Worm (Caenorhabditis elegans) whole organism, L1 larva: ENCODE measurements around the gene spe-6.

ENCODE experiments used
- C34B4.2 ChIP-seq: sonication (generic microtip); optimal IDR thresholded peaks from 2 replicates; lab custom pipeline; 2017; ENCODE audit warnings: mild to moderate bottlenecking, missing genetic modification characterization, missing compliant biosample characterization
- F16B12.6 ChIP-seq: fragments of 150-350 bp; optimal IDR thresholded peaks from 2 replicates; lab custom pipeline; 2014; ENCODE audit warnings: missing biosample characterization, missing genetic modification characterization
- aha-1 ChIP-seq: fragments of 150-350 bp; optimal IDR thresholded peaks from 2 replicates; lab custom pipeline; 2014; ENCODE audit warnings: missing biosample characterization, missing genetic modification characterization
- alr-1 ChIP-seq: fragments of 200-800 bp; sonication (Bioruptor generic); optimal IDR thresholded peaks from 2 replicates; lab custom pipeline; 2018; ENCODE audit warnings: borderline replicate concordance, mild to moderate bottlenecking, missing genetic modification characterization, missing compliant biosample characterization
- ama-1 ChIP-seq: fragments of 150-350 bp; optimal IDR thresholded peaks from 2 replicates; lab custom pipeline; 2014
- ceh-8 ChIP-seq: fragments of 200-800 bp; sonication (Bioruptor generic); optimal IDR thresholded peaks from 2 replicates; lab custom pipeline; 2018; ENCODE audit warnings: mild to moderate bottlenecking, missing genetic modification characterization, moderate library complexity, missing compliant biosample characterization
- ceh-82 ChIP-seq, 3 experiments: fragments of 150-350 bp in 1 of 3; sonication (generic microtip) in 2 of 3; optimal IDR thresholded peaks; 2 replicates each; lab custom pipeline; 2014 to 2017; ENCODE audit warnings: missing biosample characterization in 3 of 3, missing genetic modification characterization in 3 of 3
- dpl-1 ChIP-seq, 3 experiments: fragments of 150-350 bp in 2 of 3; sonication (generic microtip) in 1 of 3; optimal IDR thresholded peaks; 2 replicates each; lab custom pipeline; 2014 to 2017; ENCODE audit warnings: missing biosample characterization in 3 of 3, missing genetic modification characterization in 3 of 3, missing genetic modification reagents in 3 of 3
- efl-1 ChIP-seq, 4 experiments: fragments of 150-350 bp; optimal IDR thresholded peaks in 3 of 4; peaks in 1 of 4; 1 replicate in 1 of 4; 2 replicates in 3 of 4; lab custom pipeline; 2014; ENCODE audit warnings: missing biosample characterization in 2 of 4, missing genetic modification characterization in 2 of 4, missing genetic modification reagents in 2 of 4
- egl-27 ChIP-seq, 2 experiments: fragments of 150-350 bp in 1 of 2; sonication (generic microtip); optimal IDR thresholded peaks; 3 replicates each; lab custom pipeline; 2017 to 2018; ENCODE audit warnings: missing biosample characterization in 2 of 2, missing genetic modification characterization in 2 of 2, missing genetic modification reagents in 2 of 2
- elt-2 ChIP-seq: sonication (generic microtip); optimal IDR thresholded peaks from 2 replicates; lab custom pipeline; 2016; ENCODE audit warnings: missing genetic modification characterization, mild to moderate bottlenecking, inconsistent platforms, missing compliant biosample characterization, missing genetic modification reagents
- fkh-10 ChIP-seq: sonication (generic microtip); optimal IDR thresholded peaks from 2 replicates; lab custom pipeline; 2017; ENCODE audit warnings: missing biosample characterization, missing genetic modification reagents, missing genetic modification characterization
- grh-1 ChIP-seq: fragments of 200-800 bp; sonication (Bioruptor generic); IDR thresholded peaks from 2 replicates; pipeline ENCODE4 v1.3.6; 2022; ENCODE audit warnings: missing genetic modification reagents, missing genetic modification characterization, missing compliant biosample characterization
- hlh-17 ChIP-seq: fragments of 200-800 bp; sonication (Bioruptor generic); optimal IDR thresholded peaks from 2 replicates; lab custom pipeline; 2018; ENCODE audit warnings: missing genetic modification characterization, mild to moderate bottlenecking, missing compliant biosample characterization, moderate library complexity, borderline replicate concordance
- hlh-4 ChIP-seq: sonication (generic microtip); optimal IDR thresholded peaks from 2 replicates; lab custom pipeline; 2016; ENCODE audit warnings: mild to moderate bottlenecking, missing genetic modification characterization, missing compliant biosample characterization
- hpl-2 ChIP-seq: fragments of 150-350 bp; optimal IDR thresholded peaks from 2 replicates; lab custom pipeline; 2014; ENCODE audit warnings: missing biosample characterization, missing genetic modification reagents, missing genetic modification characterization
- irx-1 ChIP-seq: sonication (generic microtip); optimal IDR thresholded peaks from 2 replicates; lab custom pipeline; 2016; ENCODE audit warnings: missing genetic modification characterization, missing compliant biosample characterization
- jun-1 ChIP-seq: fragments of 150-350 bp; optimal IDR thresholded peaks from 2 replicates; lab custom pipeline; 2014; ENCODE audit warnings: missing biosample characterization, missing genetic modification reagents, missing genetic modification characterization
- lin-14 ChIP-seq: fragments of 200-800 bp; sonication (Bioruptor generic); optimal IDR thresholded peaks from 2 replicates; lab custom pipeline; 2018; ENCODE audit warnings: mild to moderate bottlenecking, missing genetic modification characterization, moderate library complexity, missing compliant biosample characterization
- lin-15B ChIP-seq: fragments of 150-350 bp; sonication (generic microtip); optimal IDR thresholded peaks from 3 replicates; lab custom pipeline; 2014; ENCODE audit warnings: missing biosample characterization, missing genetic modification characterization
- lin-35 ChIP-seq, 2 experiments: fragments of 150-350 bp; optimal IDR thresholded peaks; 2 replicates each; lab custom pipeline; 2014; ENCODE audit warnings: missing biosample characterization in 2 of 2, missing genetic modification characterization in 2 of 2, missing genetic modification reagents in 2 of 2
- lir-3 ChIP-seq: sonication (generic microtip); optimal IDR thresholded peaks from 2 replicates; lab custom pipeline; 2016; ENCODE audit warnings: mild to moderate bottlenecking, missing genetic modification characterization, moderate library complexity, missing compliant biosample characterization; ENCODE audit not compliant: poor library complexity
- lsy-2 ChIP-seq, 2 experiments: fragments of 150-350 bp; optimal IDR thresholded peaks; 2 replicates each; lab custom pipeline; 2014; ENCODE audit warnings: missing biosample characterization in 2 of 2, missing genetic modification characterization in 2 of 2
- mab-9 ChIP-seq: fragments of 200-800 bp; sonication (Bioruptor generic); IDR thresholded peaks from 2 replicates; pipeline ENCODE4 v1.3.6; 2022; ENCODE audit warnings: missing genetic modification reagents, missing genetic modification characterization, missing compliant biosample characterization
- mef-2 ChIP-seq: fragments of 150-350 bp; optimal IDR thresholded peaks from 2 replicates; lab custom pipeline; 2014; ENCODE audit warnings: missing biosample characterization, missing genetic modification characterization
- nhr-12 ChIP-seq: sonication (generic microtip); optimal IDR thresholded peaks from 2 replicates; lab custom pipeline; 2017; ENCODE audit warnings: missing biosample characterization, missing genetic modification characterization
- nhr-237 ChIP-seq: fragments of 150-350 bp; optimal IDR thresholded peaks from 2 replicates; lab custom pipeline; 2014; ENCODE audit warnings: missing biosample characterization, missing genetic modification characterization
- nhr-77 ChIP-seq: fragments of 150-350 bp; optimal IDR thresholded peaks from 2 replicates; lab custom pipeline; 2014; ENCODE audit warnings: missing biosample characterization, missing genetic modification characterization
- nhr-85 ChIP-seq: sonication (generic microtip); peaks from one replicate; lab custom pipeline; 2016; ENCODE audit warnings: missing genetic modification characterization, inconsistent platforms, missing compliant biosample characterization
- snpc-4 ChIP-seq: fragments of 150-350 bp; optimal IDR thresholded peaks from 2 replicates; lab custom pipeline; 2014; ENCODE audit warnings: missing biosample characterization, missing genetic modification characterization
- sox-4 ChIP-seq: sonication (generic microtip); optimal IDR thresholded peaks from 2 replicates; lab custom pipeline; 2016; ENCODE audit warnings: missing genetic modification characterization, missing compliant biosample characterization
- sptf-1 ChIP-seq: fragments of 150-350 bp; optimal IDR thresholded peaks from 2 replicates; lab custom pipeline; 2014; ENCODE audit warnings: missing biosample characterization, missing genetic modification characterization
- unc-98 ChIP-seq: fragments of 200-800 bp; sonication (Bioruptor generic); IDR thresholded peaks from 2 replicates; pipeline ENCODE4 v1.3.6; 2022; ENCODE audit warnings: missing genetic modification characterization, missing compliant biosample characterization
- zag-1 ChIP-seq: fragments of 150-350 bp; optimal IDR thresholded peaks from 2 replicates; lab custom pipeline; 2014; ENCODE audit warnings: missing biosample characterization, missing genetic modification characterization
- ztf-11 ChIP-seq, 2 experiments: sonication (generic microtip); optimal IDR thresholded peaks; 2 replicates each; lab custom pipeline; 2016 to 2017; ENCODE audit warnings: missing genetic modification characterization in 2 of 2, missing biosample characterization in 1 of 2, missing compliant biosample characterization in 1 of 2
- ztf-4 ChIP-seq: fragments of 150-350 bp; optimal IDR thresholded peaks from 2 replicates; lab custom pipeline; 2014; ENCODE audit warnings: missing biosample characterization, missing genetic modification characterization

spe-6 gene

ce11 chrIII:11467631-11468481, 37.4 kb upstream of the spe-6 start:
- no peak for TF ChIP-seq sptf-1 (tag; lab: Kevin White, UChicago)
- no peak for TF ChIP-seq mef-2 (tag; lab: Kevin White, UChicago)
- TF ChIP-seq lin-14 (GFP tag; lab: Kevin White, UChicago): peak; percentile 55
- no peak for TF ChIP-seq dpl-1 (GFP tag; optimal IDR thresholded peaks at IDR 0.05; lab: Kevin White, UChicago)
- peak; percentile 13 for TF ChIP-seq nhr-77 (tag; lab: Kevin White, UChicago)
- TF ChIP-seq hlh-4 (tag; lab: Kevin White, UChicago): no peak
- TF ChIP-seq ceh-82 (tag; optimal IDR thresholded peaks at IDR 0.05; lab: Kevin White, UChicago): peak in 2 of 3 experiments; percentile 22 to 26
- peak; percentile 68 for TF ChIP-seq nhr-85
- TF ChIP-seq efl-1 (optimal IDR thresholded peaks at IDR 0.05; lab: Kevin White, UChicago): no peak
- peak in 1 of 2 experiments; percentile 90 for TF ChIP-seq efl-1 (GFP tag; optimal IDR thresholded peaks at IDR 0.05 in 1 of 2; lab: Kevin White, UChicago)
- no peak for TF ChIP-seq egl-27 (tag; optimal IDR thresholded peaks at IDR 0.05; lab: Kevin White, UChicago)
- peak; percentile 93 for TF ChIP-seq ceh-8 (GFP tag; lab: Kevin White, UChicago)
- no peak for TF ChIP-seq fkh-10 (GFP tag; lab: Kevin White, UChicago)
- TF ChIP-seq aha-1 (tag; lab: Kevin White, UChicago): no peak
- no peak for TF ChIP-seq lir-3 (tag; lab: Kevin White, UChicago)

ce11 chrIII:11470311-11470858, 34.9 kb upstream of the spe-6 start, which contains the start of gene bed-2:
TSS of gene bed-2 (minus strand) at chrIII:11470808.
- TF ChIP-seq mef-2 (tag; lab: Kevin White, UChicago) (no peak), C34B4.2 (no peak), grh-1 (GFP tag; lab: Robert Waterston, UW) (no peak), hlh-17 (GFP tag; lab: Kevin White, UChicago) (no peak), lin-15B (tag; lab: Kevin White, UChicago) (no peak), sox-4 (tag; lab: Kevin White, UChicago) (no peak), ama-1 (lab: Kevin White, UChicago) (no peak), snpc-4 (tag; lab: Kevin White, UChicago) (no peak), hpl-2 (GFP tag; lab: Kevin White, UChicago) (no peak), nhr-237 (tag; lab: Kevin White, UChicago) (no peak), ztf-11 (tag; optimal IDR thresholded peaks at IDR 0.05; lab: Kevin White, UChicago) (no peak), jun-1 (tag; lab: Kevin White, UChicago) (no peak), ztf-4 (tag; lab: Kevin White, UChicago) (no peak), nhr-12 (tag; lab: Kevin White, UChicago) (no peak), zag-1 (tag; lab: Kevin White, UChicago) (no peak), unc-98 (GFP tag; lab: Robert Waterston, UW) (no peak), ceh-8 (GFP tag; lab: Kevin White, UChicago) (no peak)

- TF ChIP-seq F16B12.6 (tag; lab: Kevin White, UChicago) (peak; percentile 44), lsy-2 (tag; optimal IDR thresholded peaks at IDR 0.05; lab: Kevin White, UChicago) (peak; percentile 13 to 89), ceh-8 (GFP tag; lab: Kevin White, UChicago) (no peak)
- TF ChIP-seq, all 84 proteins: peak for 2
Observed at ce11 chrIII:11471336-11471735, 34.0 kb upstream of the spe-6 start.

ce11 chrIII:11472861-11473260, 32.4 kb upstream of the spe-6 start:
- TF ChIP-seq irx-1 (tag; lab: Kevin White, UChicago): no peak
- no peak for TF ChIP-seq alr-1 (tag; lab: Kevin White, UChicago)
- no peak for TF ChIP-seq elt-2
- TF ChIP-seq ama-1 (lab: Kevin White, UChicago): no peak
- TF ChIP-seq lin-35 (GFP tag; optimal IDR thresholded peaks at IDR 0.05; lab: Kevin White, UChicago): no peak
- no peak for TF ChIP-seq mab-9
- peak; percentile 11 for TF ChIP-seq nhr-85
